Worm (Caenorhabditis elegans): ENCODE measurements around the gene xnd-1.

Gene xnd-1

ce11 chrIII:5566496-5566895 lies 37.8 kb upstream of the xnd-1 start:
- TF ChIP-seq nhr-85 (tag) (peak; percentile 51), fos-1 (tag; optimal IDR thresholded peaks at IDR 0.05) (no peak), aly-2 (tag; optimal IDR thresholded peaks at IDR 0.05) (no peak)

- TF ChIP-seq pag-3 (tag; optimal IDR thresholded peaks at IDR 0.05; ENCODE audit: borderline replicate concordance, insufficient read depth) (no peak), ets-5 (GFP tag; IDR thresholded peaks at IDR 0.05) (no peak), nhr-47 (tag; optimal IDR thresholded peaks at IDR 0.05) (no peak), jun-1 (tag; optimal IDR thresholded peaks at IDR 0.05) (no peak), lin-14 (GFP tag; optimal IDR thresholded peaks at IDR 0.05) (no peak), mep-1 (tag; optimal IDR thresholded peaks at IDR 0.05) (no peak), nhr-12 (tag; optimal IDR thresholded peaks at IDR 0.05) (no peak), lir-3 (tag; optimal IDR thresholded peaks at IDR 0.05; ENCODE audit: poor library complexity) (no peak), unc-86 (tag; optimal IDR thresholded peaks at IDR 0.05) (no peak), snpc-4 (tag; optimal IDR thresholded peaks at IDR 0.05) (no peak), C04F5.9 (tag; optimal IDR thresholded peaks at IDR 0.05) (no peak), lin-39 (tag; optimal IDR thresholded peaks at IDR 0.05) (no peak), ceh-82 (tag; optimal IDR thresholded peaks at IDR 0.05) (no peak), unc-30 (tag; optimal IDR thresholded peaks at IDR 0.05) (no peak), pax-3 (tag; optimal IDR thresholded peaks at IDR 0.05) (no peak), fkh-10 (GFP tag; optimal IDR thresholded peaks at IDR 0.05) (no peak), aha-1 (tag; optimal IDR thresholded peaks at IDR 0.05) (no peak), lin-13 (GFP tag; optimal IDR thresholded peaks at IDR 0.05) (no peak), sptf-1 (tag; optimal IDR thresholded peaks at IDR 0.05) (no peak)
Measured at ce11 chrIII:5568265-5568664, 36.0 kb upstream of the xnd-1 start.

- TF ChIP-seq unc-62 (GFP tag; optimal IDR thresholded peaks at IDR 0.05): no peak
- TF ChIP-seq ceh-63 (GFP tag; optimal IDR thresholded peaks at IDR 0.05): no peak
- TF ChIP-seq elt-2 (tag; optimal IDR thresholded peaks at IDR 0.05): no peak
- TF ChIP-seq nhr-28 (tag; optimal IDR thresholded peaks at IDR 0.05): no peak
- TF ChIP-seq pag-3 (tag; optimal IDR thresholded peaks at IDR 0.05; ENCODE audit: borderline replicate concordance, insufficient read depth): no peak
- no peak for TF ChIP-seq mdl-1 (tag; optimal IDR thresholded peaks at IDR 0.05)
- TF ChIP-seq ceh-88 (GFP tag; IDR thresholded peaks at IDR 0.05): no peak
- TF ChIP-seq lin-14 (GFP tag; optimal IDR thresholded peaks at IDR 0.05): no peak
- no peak for TF ChIP-seq grh-1 (GFP tag; IDR thresholded peaks at IDR 0.05)
- TF ChIP-seq fos-1 (tag; optimal IDR thresholded peaks at IDR 0.05): no peak
- TF ChIP-seq alr-1 (tag; optimal IDR thresholded peaks at IDR 0.05; ENCODE audit: borderline replicate concordance): no peak
- TF ChIP-seq fkh-8 (tag; optimal IDR thresholded peaks at IDR 0.05): no peak
- no peak for TF ChIP-seq rnt-1 (tag; optimal IDR thresholded peaks at IDR 0.05)
Measured at ce11 chrIII:5568679-5569078, 35.6 kb upstream of the xnd-1 start, which contains the start of gene nspb-12. Gene nspb-12 (minus strand): TSS chrIII:5568779.

- TF ChIP-seq nhr-12 (tag; optimal IDR thresholded peaks at IDR 0.05) (no peak), hlh-17 (GFP tag; optimal IDR thresholded peaks at IDR 0.05; ENCODE audit: borderline replicate concordance) (no peak), ceh-90 (tag; optimal IDR thresholded peaks at IDR 0.05) (no peak), efl-1 (optimal IDR thresholded peaks at IDR 0.05) (no peak), efl-1 (GFP tag; optimal IDR thresholded peaks at IDR 0.05 in 1 of 2) (peak in 1 of 2 experiments; percentile 20), rnt-1 (tag; optimal IDR thresholded peaks at IDR 0.05) (peak; percentile 50), nhr-71 (tag; optimal IDR thresholded peaks at IDR 0.05) (peak; percentile 28), lin-14 (GFP tag; optimal IDR thresholded peaks at IDR 0.05) (peak; percentile 55), unc-30 (tag; optimal IDR thresholded peaks at IDR 0.05) (peak; percentile 54), pax-3 (tag; optimal IDR thresholded peaks at IDR 0.05) (no peak), efl-3 (GFP tag; optimal IDR thresholded peaks at IDR 0.05) (no peak)
Measured at ce11 chrIII:5570814-5571443, 33.3 kb upstream of the xnd-1 start.
